Fruit fly (Drosophila melanogaster): ENCODE measurements around the gene Ctps.

Ctps gene

dm6 chr3L:15116536-15116935 is 18.8 kb downstream of the Ctps start, which contains the start of gene Cep135 (continued):
- TF ChIP-seq gfzf (GFP tag; optimal IDR thresholded peaks at IDR 0.05) (peak; percentile 55), CG13287 (GFP tag; IDR thresholded peaks at IDR 0.05; ENCODE audit: partially characterized antibody) (peak; percentile 96), chinmo (GFP tag; IDR thresholded peaks at IDR 0.05; ENCODE audit: partially characterized antibody) (peak; percentile 86; the same call in 2 of the 4 replicates), CG15601 (tag; optimal IDR thresholded peaks at IDR 0.05) (peak; percentile 100), seq (GFP tag; IDR thresholded peaks at IDR 0.05) (no peak), vnd (GFP tag; IDR thresholded peaks at IDR 0.05; ENCODE audit: partially characterized antibody) (peak; percentile 82), CG3163 (GFP tag; optimal IDR thresholded peaks at IDR 0.05) (no peak), Dll (GFP tag; IDR thresholded peaks at IDR 0.05; ENCODE audit: partially characterized antibody) (peak; percentile 92), unc-4 (GFP tag; IDR thresholded peaks at IDR 0.05; ENCODE audit: partially characterized antibody) (peak; percentile 80), dpn (GFP tag; optimal IDR thresholded peaks at IDR 0.05) (no peak), pzg (GFP tag; optimal IDR thresholded peaks at IDR 0.05) (peak; percentile 71), Dref (GFP tag; IDR thresholded peaks at IDR 0.05) (peak; percentile 90), CG34224 (GFP tag; IDR thresholded peaks at IDR 0.05; ENCODE audit: partially characterized antibody) (peak; percentile 95), hb (GFP tag; IDR thresholded peaks at IDR 0.05; ENCODE audit: partially characterized antibody) (peak; percentile 85), ato (GFP tag; IDR thresholded peaks at IDR 0.05; ENCODE audit: partially characterized antibody) (peak; percentile 92), YL-1 (GFP tag; optimal IDR thresholded peaks at IDR 0.05) (peak; percentile 20), zen2 (GFP tag; IDR thresholded peaks at IDR 0.05; ENCODE audit: partially characterized antibody) (peak; percentile 93), ab (GFP tag; optimal IDR thresholded peaks at IDR 0.05) (no peak), CG12236 (GFP tag; optimal IDR thresholded peaks at IDR 0.05) (no peak), Myb (GFP tag; optimal IDR thresholded peaks at IDR 0.05) (peak; percentile 96), Elba2 (GFP tag; optimal IDR thresholded peaks at IDR 0.05) (no peak)

- TF ChIP-seq stwl (tag; optimal IDR thresholded peaks at IDR 0.05) (no peak), E2f2 (GFP tag; IDR thresholded peaks at IDR 0.05) (no peak), Dek (tag; optimal IDR thresholded peaks at IDR 0.05) (no peak), hbn (GFP tag; IDR thresholded peaks at IDR 0.05; ENCODE audit: partially characterized antibody) (no peak), Hr3 (GFP tag; optimal IDR thresholded peaks at IDR 0.05) (no peak), CG15601 (tag; optimal IDR thresholded peaks at IDR 0.05) (no peak)
Observed at dm6 chr3L:15121272-15121671, 23.6 kb downstream of the Ctps start, which contains the start of gene CG32847. CG32847 (plus strand) TSS chr3L:15121572.

dm6 chr3L:15123736-15124135 is 26.0 kb downstream of the Ctps start:
- no peak for TF ChIP-seq CG8089 (GFP tag; optimal IDR thresholded peaks at IDR 0.05)
- no peak for TF ChIP-seq CG30403 (GFP tag; optimal IDR thresholded peaks at IDR 0.05)
- TF ChIP-seq CG5953 (GFP tag; IDR thresholded peaks at IDR 0.05), result no peak
- no peak for TF ChIP-seq sens (GFP tag)
- TF ChIP-seq fd64A (GFP tag; optimal IDR thresholded peaks at IDR 0.05), result no peak
- no peak for TF ChIP-seq CG11456 (GFP tag; IDR thresholded peaks at IDR 0.05)
- TF ChIP-seq kay (GFP tag; optimal IDR thresholded peaks at IDR 0.05), result no peak
- no peak for TF ChIP-seq CG11560 (tag; IDR thresholded peaks at IDR 0.05)
- TF ChIP-seq CG18476 (GFP tag; optimal IDR thresholded peaks at IDR 0.05), result no peak
- no peak for TF ChIP-seq Antp (GFP tag; optimal IDR thresholded peaks at IDR 0.05)
- no peak for TF ChIP-seq Abd-B (GFP tag; optimal IDR thresholded peaks at IDR 0.05)
- TF ChIP-seq chn (GFP tag; optimal IDR thresholded peaks at IDR 0.05), result no peak
- no peak for TF ChIP-seq grau (tag; optimal IDR thresholded peaks at IDR 0.05)
- 0 out of 2 replicates have a peak, but pooled peaks have one; percentile 6 for TF ChIP-seq CG13287 (GFP tag; IDR thresholded peaks at IDR 0.05; ENCODE audit: partially characterized antibody)
- no peak for TF ChIP-seq CG10565 (GFP tag; optimal IDR thresholded peaks at IDR 0.05)
- TF ChIP-seq CG11247 (GFP tag; IDR thresholded peaks at IDR 0.05), result no peak
- TF ChIP-seq sima (GFP tag; optimal IDR thresholded peaks at IDR 0.05), result no peak
- peak; percentile 82; the same call in 2 of the 3 replicates for TF ChIP-seq CG6175 (GFP tag; IDR thresholded peaks at IDR 0.05)
- no peak for TF ChIP-seq lilli (GFP tag; optimal IDR thresholded peaks at IDR 0.05)
- no peak for TF ChIP-seq gfzf (GFP tag; optimal IDR thresholded peaks at IDR 0.05)
- 0 out of 4 replicates have a peak, but pooled peaks have one; percentile 42 for TF ChIP-seq chinmo (GFP tag; IDR thresholded peaks at IDR 0.05; ENCODE audit: partially characterized antibody)
- TF ChIP-seq CG2875 (GFP tag; optimal IDR thresholded peaks at IDR 0.05), result no peak

Data from whole organism, embryonic.